Worm (Caenorhabditis elegans) whole organism, L3 larva: ENCODE data around the gene mpz-3.

Experiments
- R02D3.7 ChIP-seq: fragments of 150-350 bp; optimal IDR thresholded peaks from 2 replicates; lab custom pipeline; 2014; ENCODE audit warnings: missing biosample characterization, missing genetic modification characterization
- ZK546.5 ChIP-seq: sonication (generic microtip); optimal IDR thresholded peaks from 2 replicates; lab custom pipeline; 2017; ENCODE audit warnings: missing biosample characterization, missing genetic modification characterization
- aly-2 ChIP-seq: fragments of 150-350 bp; optimal IDR thresholded peaks from 2 replicates; lab custom pipeline; 2014; ENCODE audit warnings: missing biosample characterization, missing genetic modification characterization
- ama-1 ChIP-seq: fragments of 150-350 bp; optimal IDR thresholded peaks from 2 replicates; lab custom pipeline; 2018
- ceh-16 ChIP-seq: sonication (generic microtip); optimal IDR thresholded peaks from 2 replicates; lab custom pipeline; 2017; ENCODE audit warnings: missing biosample characterization, missing genetic modification characterization
- ceh-28 ChIP-seq: fragments of 150-350 bp; optimal IDR thresholded peaks from 2 replicates; lab custom pipeline; 2014; ENCODE audit warnings: missing biosample characterization, missing genetic modification reagents, missing genetic modification characterization
- ceh-82 ChIP-seq: fragments of 150-350 bp; optimal IDR thresholded peaks from 2 replicates; lab custom pipeline; 2014; ENCODE audit warnings: missing biosample characterization, missing genetic modification characterization
- ceh-9 ChIP-seq: sonication (generic microtip); optimal IDR thresholded peaks from 2 replicates; lab custom pipeline; 2018; ENCODE audit warnings: missing biosample characterization, missing genetic modification characterization
- daf-12 ChIP-seq: fragments of 150-350 bp; optimal IDR thresholded peaks from 2 replicates; lab custom pipeline; 2014; ENCODE audit warnings: missing biosample characterization, missing genetic modification reagents, missing genetic modification characterization
- egl-27 ChIP-seq: sonication (generic microtip); optimal IDR thresholded peaks from 4 replicates; lab custom pipeline; 2017; ENCODE audit warnings: missing biosample characterization, missing genetic modification reagents, missing genetic modification characterization
- egl-5 ChIP-seq: fragments of 150-350 bp; optimal IDR thresholded peaks from 2 replicates; lab custom pipeline; 2017; ENCODE audit warnings: missing biosample characterization, missing genetic modification reagents, missing genetic modification characterization, inconsistent platforms
- elt-1 ChIP-seq: fragments of 150-350 bp; optimal IDR thresholded peaks from 2 replicates; lab custom pipeline; 2014; ENCODE audit warnings: missing biosample characterization, missing genetic modification characterization
- elt-2 ChIP-seq: sonication (generic microtip); optimal IDR thresholded peaks from 2 replicates; lab custom pipeline; 2016; ENCODE audit warnings: missing genetic modification reagents, mild to moderate bottlenecking, missing genetic modification characterization, missing compliant biosample characterization
- elt-3 ChIP-seq, 3 experiments: fragments of 150-350 bp in 1 of 3; sonication (generic microtip) in 2 of 3; optimal IDR thresholded peaks; 2 replicates in 2 of 3; 4 replicates in 1 of 3; lab custom pipeline; 2014 to 2017; ENCODE audit warnings: missing biosample characterization in 3 of 3, missing genetic modification characterization in 3 of 3
- eor-1 ChIP-seq, 2 experiments: fragments of 150-350 bp; optimal IDR thresholded peaks; 2 replicates each; lab custom pipeline; 2014 to 2018; ENCODE audit warnings: missing biosample characterization in 2 of 2, missing genetic modification characterization in 2 of 2
- fkh-10 ChIP-seq: sonication (generic microtip); optimal IDR thresholded peaks from 2 replicates; lab custom pipeline; 2017; ENCODE audit warnings: missing biosample characterization, missing genetic modification reagents, missing genetic modification characterization
- fkh-2 ChIP-seq: fragments of 150-350 bp; optimal IDR thresholded peaks from 2 replicates; lab custom pipeline; 2014; ENCODE audit warnings: missing biosample characterization, missing genetic modification reagents, missing genetic modification characterization
- fos-1 ChIP-seq: fragments of 150-350 bp; optimal IDR thresholded peaks from 2 replicates; lab custom pipeline; 2014; ENCODE audit warnings: missing biosample characterization, missing genetic modification characterization
- hmg-11 ChIP-seq: sonication (generic microtip); optimal IDR thresholded peaks from 2 replicates; lab custom pipeline; 2016; ENCODE audit warnings: missing genetic modification characterization, missing compliant biosample characterization
- jun-1 ChIP-seq: fragments of 150-350 bp; optimal IDR thresholded peaks from 2 replicates; lab custom pipeline; 2014; ENCODE audit warnings: missing biosample characterization, missing genetic modification reagents, missing genetic modification characterization
- lin-15B ChIP-seq: fragments of 150-350 bp; optimal IDR thresholded peaks from 2 replicates; lab custom pipeline; 2014; ENCODE audit warnings: missing biosample characterization, missing genetic modification characterization
- lin-39 ChIP-seq: fragments of 150-350 bp; optimal IDR thresholded peaks from 2 replicates; lab custom pipeline; 2018; ENCODE audit warnings: missing biosample characterization, missing genetic modification reagents, missing genetic modification characterization
- lsy-12 ChIP-seq: sonication (generic microtip); optimal IDR thresholded peaks from 2 replicates; lab custom pipeline; 2016; ENCODE audit warnings: mild to moderate bottlenecking, missing genetic modification characterization, missing compliant biosample characterization
- mdl-1 ChIP-seq: fragments of 150-350 bp; optimal IDR thresholded peaks from 2 replicates; lab custom pipeline; 2014; ENCODE audit warnings: missing biosample characterization, missing genetic modification characterization
- mml-1 ChIP-seq: fragments of 150-350 bp; sonication (generic microtip); optimal IDR thresholded peaks from 3 replicates; lab custom pipeline; 2014; ENCODE audit warnings: missing biosample characterization, missing genetic modification characterization
- nfya-1 ChIP-seq: sonication (generic microtip); optimal IDR thresholded peaks from 2 replicates; lab custom pipeline; 2017; ENCODE audit warnings: missing genetic modification characterization, mild to moderate bottlenecking, missing compliant biosample characterization, antibody characterized with exemption, moderate library complexity; ENCODE audit not compliant: insufficient read depth
- nhr-11 ChIP-seq: fragments of 150-350 bp; optimal IDR thresholded peaks from 2 replicates; lab custom pipeline; 2014; ENCODE audit warnings: missing biosample characterization, missing genetic modification characterization
- nhr-12 ChIP-seq: fragments of 150-350 bp; optimal IDR thresholded peaks from 2 replicates; lab custom pipeline; 2014; ENCODE audit warnings: missing biosample characterization, missing genetic modification characterization
- nhr-23 ChIP-seq: fragments of 150-350 bp; optimal IDR thresholded peaks from 2 replicates; lab custom pipeline; 2014; ENCODE audit warnings: missing biosample characterization, missing genetic modification reagents, missing genetic modification characterization
- nhr-237 ChIP-seq: fragments of 150-350 bp; optimal IDR thresholded peaks from 2 replicates; lab custom pipeline; 2014; ENCODE audit warnings: missing biosample characterization, missing genetic modification characterization
- nhr-25 ChIP-seq: sonication (generic microtip); optimal IDR thresholded peaks from 2 replicates; lab custom pipeline; 2017; ENCODE audit warnings: missing biosample characterization, missing genetic modification characterization
- nhr-28 ChIP-seq: fragments of 150-350 bp; optimal IDR thresholded peaks from 2 replicates; lab custom pipeline; 2014; ENCODE audit warnings: missing biosample characterization, missing genetic modification characterization
- nhr-43 ChIP-seq: sonication (generic microtip); optimal IDR thresholded peaks from 2 replicates; lab custom pipeline; 2016; ENCODE audit warnings: mild to moderate bottlenecking, missing genetic modification characterization, missing compliant biosample characterization; ENCODE audit not compliant: poor library complexity, severe bottlenecking
- nhr-67 ChIP-seq: fragments of 150-350 bp; optimal IDR thresholded peaks from 2 replicates; lab custom pipeline; 2014; ENCODE audit warnings: missing biosample characterization, missing genetic modification characterization
- nhr-76 ChIP-seq: fragments of 150-350 bp; sonication (generic microtip); optimal IDR thresholded peaks from 5 replicates; lab custom pipeline; 2014; ENCODE audit warnings: missing biosample characterization, missing genetic modification characterization
- nhr-77 ChIP-seq: fragments of 150-350 bp; optimal IDR thresholded peaks from 2 replicates; lab custom pipeline; 2014; ENCODE audit warnings: missing biosample characterization, missing genetic modification characterization
- pha-4 ChIP-seq: fragments of 150-350 bp; optimal IDR thresholded peaks from 2 replicates; lab custom pipeline; 2014; ENCODE audit warnings: missing biosample characterization, missing genetic modification reagents, missing genetic modification characterization
- sea-2 ChIP-seq: fragments of 150-350 bp; sonication (generic microtip); optimal IDR thresholded peaks from 4 replicates; lab custom pipeline; 2014; ENCODE audit warnings: missing biosample characterization, missing genetic modification reagents, missing genetic modification characterization
- skn-1 ChIP-seq: fragments of 150-350 bp; optimal IDR thresholded peaks from 2 replicates; lab custom pipeline; 2014; ENCODE audit warnings: missing biosample characterization, missing genetic modification characterization
- snpc-4 ChIP-seq: fragments of 150-350 bp; optimal IDR thresholded peaks from 2 replicates; lab custom pipeline; 2014; ENCODE audit warnings: missing biosample characterization, missing genetic modification characterization
- tbx-2 ChIP-seq: sonication (generic microtip); optimal IDR thresholded peaks from 2 replicates; lab custom pipeline; 2016; ENCODE audit warnings: mild to moderate bottlenecking, missing genetic modification characterization, missing compliant biosample characterization
- unc-39 ChIP-seq: sonication (generic microtip); optimal IDR thresholded peaks from 4 replicates; lab custom pipeline; 2017; ENCODE audit warnings: missing biosample characterization, missing genetic modification characterization
- unc-62 ChIP-seq: fragments of 150-350 bp; sonication (generic microtip); optimal IDR thresholded peaks from 4 replicates; lab custom pipeline; 2014; ENCODE audit warnings: missing biosample characterization, missing genetic modification reagents, missing genetic modification characterization
- zag-1 ChIP-seq: fragments of 150-350 bp; optimal IDR thresholded peaks from 2 replicates; lab custom pipeline; 2014; ENCODE audit warnings: missing biosample characterization, missing genetic modification characterization
- ztf-11 ChIP-seq: fragments of 150-350 bp; optimal IDR thresholded peaks from 2 replicates; lab custom pipeline; 2014; ENCODE audit warnings: missing biosample characterization, missing genetic modification characterization
- ztf-4 ChIP-seq: fragments of 150-350 bp; optimal IDR thresholded peaks from 2 replicates; lab custom pipeline; 2014; ENCODE audit warnings: missing biosample characterization, missing genetic modification characterization

mpz-3 gene

DNA sequence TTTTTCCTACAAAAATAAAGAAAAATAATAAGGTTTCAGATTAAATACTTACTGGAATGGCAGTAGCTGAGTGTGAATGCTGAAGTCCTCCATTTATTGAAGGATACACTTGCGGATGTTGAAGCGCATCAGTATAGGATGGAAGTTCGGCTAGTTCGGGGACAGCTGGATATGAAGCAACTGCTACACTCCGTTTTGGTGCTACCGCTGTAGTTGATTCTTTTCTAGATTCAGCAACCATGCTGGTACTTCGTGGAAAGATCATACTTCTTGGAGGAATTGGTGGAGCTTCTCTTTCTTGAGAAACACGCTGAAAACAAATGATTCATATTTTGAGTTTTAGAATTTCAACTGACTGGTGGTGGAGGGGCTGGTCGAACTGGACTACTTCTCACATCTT lies 43.4 kb upstream of the mpz-3 start:
- no peak for TF ChIP-seq lin-15B (tag; lab: Kevin White, UChicago)
- TF ChIP-seq nfya-1 (tag; lab: Kevin White, UChicago): no peak
- TF ChIP-seq fkh-2: no peak
- TF ChIP-seq unc-39 (tag; lab: Kevin White, UChicago): no peak
- TF ChIP-seq nhr-28 (tag; lab: Kevin White, UChicago): no peak
- no peak for TF ChIP-seq egl-27
- no peak for TF ChIP-seq nhr-237 (tag; lab: Kevin White, UChicago)
- no peak for TF ChIP-seq mdl-1

DNA sequence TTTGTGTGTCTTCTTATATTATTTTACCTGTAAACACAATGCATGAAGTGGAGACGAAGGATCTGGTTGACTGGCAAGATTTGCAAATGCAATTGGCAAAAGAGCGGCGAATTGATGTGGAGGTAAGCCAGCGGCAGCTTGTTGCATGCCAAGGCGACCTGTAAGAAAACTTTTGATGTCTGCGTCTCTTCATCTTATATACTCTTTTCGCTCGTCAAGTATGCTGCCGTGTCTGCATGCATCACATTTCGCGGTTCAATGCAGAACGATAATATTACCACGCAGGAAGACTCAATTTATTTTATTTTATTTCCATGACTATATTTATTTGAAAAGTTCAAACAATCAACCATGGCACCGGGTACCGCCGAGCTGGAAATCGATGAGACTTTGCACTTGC lies 35.8 kb upstream of the mpz-3 start, which contains the start of gene vps-33.2:
vps-33.2 (plus strand) TSS at position 244 of the 400 bp plus-strand sequence.
- peak; percentile 24 for TF ChIP-seq lin-39 (tag; lab: Kevin White, UChicago)
- peak; percentile 9 for TF ChIP-seq nhr-23 (tag; lab: Kevin White, UChicago)
- TF ChIP-seq ceh-82 (tag; lab: Kevin White, UChicago): no peak
- TF ChIP-seq unc-39 (tag; lab: Kevin White, UChicago): no peak
- no peak for TF ChIP-seq mdl-1
- TF ChIP-seq hmg-11: peak; percentile 80
- TF ChIP-seq lsy-12: peak; percentile 33
- no peak for TF ChIP-seq ztf-11 (tag; lab: Kevin White, UChicago)
- TF ChIP-seq ceh-28: no peak
- TF ChIP-seq ama-1 (lab: Kevin White, UChicago): no peak
- peak; percentile 54 for TF ChIP-seq nfya-1 (tag; lab: Kevin White, UChicago)
- peak; percentile 3 for TF ChIP-seq nhr-25 (tag; lab: Kevin White, UChicago)
- TF ChIP-seq elt-2: peak; percentile 19
- TF ChIP-seq, all 47 proteins: peak for 7

DNA sequence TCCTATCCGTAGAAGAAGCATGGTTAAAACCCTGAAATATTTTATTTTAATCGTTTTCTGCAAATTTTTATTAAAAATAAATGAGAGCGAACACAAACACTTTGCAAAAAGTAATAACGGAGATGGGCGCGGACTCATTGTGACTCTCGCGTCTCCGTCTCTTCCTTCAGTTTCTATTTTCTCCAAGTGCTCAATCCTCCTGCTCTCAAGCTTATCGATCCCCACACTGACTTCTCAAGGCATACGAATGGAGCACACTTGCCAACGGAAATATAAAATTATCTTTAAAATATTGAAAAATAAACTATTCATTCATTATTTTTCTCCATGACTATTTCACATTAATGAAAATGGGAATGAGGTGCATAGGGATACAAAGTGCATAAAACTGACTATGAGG lies 32.9 kb upstream of the mpz-3 start, which contains the start of gene dnj-8:
dnj-8 (minus strand) TSS at position 31 of the 400 bp plus-strand sequence.
- TF ChIP-seq nhr-28 (tag; lab: Kevin White, UChicago) (no peak), tbx-2 (tag; lab: Kevin White, UChicago) (no peak), eor-1 (tag; optimal IDR thresholded peaks at IDR 0.05; lab: Kevin White, UChicago) (no peak), ztf-4 (tag; lab: Kevin White, UChicago) (no peak), ZK546.5 (tag; lab: Kevin White, UChicago) (no peak), hmg-11 (no peak), aly-2 (no peak), fos-1 (tag; lab: Kevin White, UChicago) (no peak), skn-1 (tag; lab: Kevin White, UChicago) (no peak), fkh-2 (no peak), unc-62 (GFP tag; lab: Kevin White, UChicago) (no peak), nhr-23 (tag; lab: Kevin White, UChicago) (no peak), ceh-82 (tag; lab: Kevin White, UChicago) (no peak), nhr-237 (tag; lab: Kevin White, UChicago) (no peak), nhr-76 (no peak), nhr-12 (tag; lab: Kevin White, UChicago) (no peak), nfya-1 (tag; lab: Kevin White, UChicago) (peak; percentile 60), egl-5 (tag; lab: Kevin White, UChicago) (no peak), zag-1 (tag; lab: Kevin White, UChicago) (no peak), unc-39 (tag; lab: Kevin White, UChicago) (no peak), egl-27 (no peak), sea-2 (GFP tag; lab: Kevin White, UChicago) (no peak), jun-1 (tag; lab: Kevin White, UChicago) (no peak), lin-15B (tag; lab: Kevin White, UChicago) (peak; percentile 23), lsy-12 (no peak), elt-1 (tag; lab: Kevin White, UChicago) (no peak), nhr-67 (tag; lab: Kevin White, UChicago) (no peak), ceh-9 (no peak), daf-12 (tag; lab: Kevin White, UChicago) (no peak), pha-4 (tag; lab: Kevin White, UChicago) (peak; percentile 25), ama-1 (lab: Kevin White, UChicago) (peak; percentile 6), fkh-10 (GFP tag; lab: Kevin White, UChicago) (no peak), nhr-43 (tag; lab: Kevin White, UChicago) (no peak), snpc-4 (tag; lab: Kevin White, UChicago) (no peak), lin-39 (tag; lab: Kevin White, UChicago) (peak; percentile 66), R02D3.7 (tag; lab: Kevin White, UChicago) (no peak), mdl-1 (no peak), mml-1 (no peak), nhr-25 (tag; lab: Kevin White, UChicago) (no peak), nhr-11 (tag; lab: Kevin White, UChicago) (no peak), elt-3 (tag; optimal IDR thresholded peaks at IDR 0.05; lab: Kevin White, UChicago) (no peak), nhr-77 (no peak), ceh-16 (no peak)
- TF ChIP-seq, all 47 proteins: peak for 5
